Fruit fly (Drosophila melanogaster) whole organism, embryonic: ENCODE data around the gene ClpP.

Source experiments
- CG11560 ChIP-seq: fragments of 200-800 bp; sonication (Bioruptor generic); IDR thresholded peaks from 3 replicates; pipeline ENCODE4 v1.3.6; 2022; ENCODE audit warnings: missing biosample characterization, missing genetic modification characterization
- CG12155 ChIP-seq: fragments of 200-800 bp; sonication (Bioruptor generic); optimal IDR thresholded peaks from 3 replicates; lab custom pipeline; 2016; ENCODE audit warnings: missing biosample characterization, missing genetic modification characterization
- CG12236 ChIP-seq: fragments of 200-800 bp; sonication (Bioruptor generic); optimal IDR thresholded peaks from 2 replicates; lab custom pipeline; 2016; ENCODE audit warnings: missing biosample characterization, missing genetic modification characterization
- CG13624 ChIP-seq: fragments of 200-800 bp; sonication (Bioruptor generic); optimal IDR thresholded peaks from 2 replicates; lab custom pipeline; 2016; ENCODE audit warnings: missing biosample characterization, missing genetic modification characterization
- CG15011 ChIP-seq: fragments of 200-800 bp; sonication (Bioruptor generic); optimal IDR thresholded peaks from 3 replicates; lab custom pipeline; 2018; ENCODE audit warnings: missing biosample characterization, mild to moderate bottlenecking, missing genetic modification characterization
- CG1603 ChIP-seq: fragments of 200-800 bp; sonication (Bioruptor generic); optimal IDR thresholded peaks from 2 replicates; lab custom pipeline; 2019; ENCODE audit warnings: missing biosample characterization, mild to moderate bottlenecking, missing genetic modification characterization, moderate library complexity
- CG17802 ChIP-seq: fragments of 200-800 bp; sonication (Bioruptor generic); optimal IDR thresholded peaks from 2 replicates; lab custom pipeline; 2018; ENCODE audit warnings: missing biosample characterization, mild to moderate bottlenecking, missing genetic modification characterization, moderate library complexity
- CG17912 ChIP-seq: fragments of 200-800 bp; sonication (Bioruptor generic); optimal IDR thresholded peaks from 2 replicates; lab custom pipeline; 2018; ENCODE audit warnings: missing biosample characterization, mild to moderate bottlenecking, missing genetic modification characterization
- CG18476 ChIP-seq: fragments of 200-800 bp; sonication (Bioruptor generic); optimal IDR thresholded peaks from 2 replicates; lab custom pipeline; 2016; ENCODE audit warnings: missing biosample characterization, mild to moderate bottlenecking, missing genetic modification characterization
- CG18764 ChIP-seq: fragments of 200-800 bp; sonication (Bioruptor generic); optimal IDR thresholded peaks from 3 replicates; lab custom pipeline; 2016; ENCODE audit warnings: missing biosample characterization, missing genetic modification characterization
- CG2875 ChIP-seq: fragments of 200-800 bp; sonication (Bioruptor generic); optimal IDR thresholded peaks from 2 replicates; lab custom pipeline; 2017; ENCODE audit warnings: missing biosample characterization, mild to moderate bottlenecking, missing genetic modification characterization, missing genetic modification reagents
- CG3065 ChIP-seq: fragments of 200-800 bp; sonication (Bioruptor generic); optimal IDR thresholded peaks from 2 replicates; lab custom pipeline; 2016; ENCODE audit warnings: missing biosample characterization, missing genetic modification characterization
- CG32767 ChIP-seq: fragments of 200-800 bp; sonication (Bioruptor generic); IDR thresholded peaks from 2 replicates; pipeline ENCODE4 v1.3.6; 2022; ENCODE audit warnings: missing biosample characterization, missing genetic modification characterization
- CG33213 ChIP-seq: fragments of 200-800 bp; sonication (Bioruptor generic); optimal IDR thresholded peaks from 3 replicates; lab custom pipeline; 2016; ENCODE audit warnings: missing biosample characterization, missing genetic modification characterization
- CG4282 ChIP-seq: fragments of 200-800 bp; sonication (Bioruptor generic); optimal IDR thresholded peaks from 2 replicates; lab custom pipeline; 2016; ENCODE audit warnings: missing biosample characterization, missing genetic modification characterization
- CG4854 ChIP-seq: fragments of 200-800 bp; sonication (Bioruptor generic); optimal IDR thresholded peaks from 2 replicates; lab custom pipeline; 2016; ENCODE audit warnings: missing biosample characterization, missing genetic modification characterization, inconsistent platforms
- CG6272 ChIP-seq: fragments of 200-800 bp; sonication (Bioruptor generic); IDR thresholded peaks from 2 replicates; pipeline ENCODE4 v1.3.6; 2022; ENCODE audit warnings: missing biosample characterization, missing genetic modification characterization
- CG7372 ChIP-seq: fragments of 200-800 bp; sonication (Bioruptor generic); IDR thresholded peaks from 2 replicates; pipeline ENCODE4 v1.3.6; 2022; ENCODE audit warnings: missing biosample characterization, missing genetic modification characterization
- CG9797 ChIP-seq: fragments of 200-800 bp; sonication (Bioruptor generic); optimal IDR thresholded peaks from 3 replicates; lab custom pipeline; 2018; ENCODE audit warnings: missing biosample characterization, mild to moderate bottlenecking, missing genetic modification characterization
- CHES-1-like ChIP-seq: fragments of 200-800 bp; sonication (Bioruptor generic); optimal IDR thresholded peaks from 2 replicates; lab custom pipeline; 2016; ENCODE audit warnings: missing biosample characterization, missing genetic modification characterization
- Chrac-16 ChIP-seq: fragments of 200-800 bp; sonication (Bioruptor generic); optimal IDR thresholded peaks from 3 replicates; lab custom pipeline; 2016; ENCODE audit warnings: missing biosample characterization, missing genetic modification characterization
- CoRest ChIP-seq: fragments of 200-800 bp; sonication (Bioruptor generic); optimal IDR thresholded peaks from 3 replicates; lab custom pipeline; 2018; ENCODE audit warnings: missing biosample characterization, mild to moderate bottlenecking, missing genetic modification characterization, moderate library complexity
- D ChIP-seq, 2 experiments: fragments of 200-800 bp in 1 of 2; fragments of >200 bp in 1 of 2; sonication (Bioruptor generic) in 1 of 2; optimal IDR thresholded peaks; 2 replicates in 1 of 2; 3 replicates in 1 of 2; lab custom pipeline; 2017; ENCODE audit warnings: mild to moderate bottlenecking in 1 of 2, missing biosample characterization in 1 of 2, missing genetic modification characterization in 1 of 2, missing genetic modification reagents in 1 of 2
- Dbx ChIP-seq: fragments of 200-800 bp; sonication (Bioruptor generic); IDR thresholded peaks from 3 replicates; pipeline ENCODE4 v1.3.6; 2022; ENCODE audit warnings: missing biosample characterization, missing genetic modification characterization
- Dip3 ChIP-seq: fragments of 200-800 bp; sonication (Bioruptor generic); optimal IDR thresholded peaks from 3 replicates; lab custom pipeline; 2016; ENCODE audit warnings: missing biosample characterization, missing genetic modification characterization
- Dref ChIP-seq: fragments of 200-800 bp; sonication (Bioruptor generic); IDR thresholded peaks from 2 replicates; pipeline ENCODE4 v1.3.6; 2022; ENCODE audit warnings: missing biosample characterization, missing genetic modification characterization
- Drgx ChIP-seq: fragments of 200-800 bp; sonication (Bioruptor generic); IDR thresholded peaks from 2 replicates; pipeline ENCODE4 v1.3.6; 2022; ENCODE audit warnings: missing biosample characterization, missing genetic modification characterization
- Hmx ChIP-seq: fragments of 200-800 bp; sonication (Bioruptor generic); optimal IDR thresholded peaks from 2 replicates; lab custom pipeline; 2016; ENCODE audit warnings: missing biosample characterization, missing genetic modification characterization
- NK7.1 ChIP-seq: fragments of 200-800 bp; sonication (Bioruptor generic); optimal IDR thresholded peaks from 3 replicates; lab custom pipeline; 2016; ENCODE audit warnings: missing biosample characterization, missing genetic modification characterization
- Nf-YB ChIP-seq: fragments of 200-800 bp; sonication (Bioruptor generic); optimal IDR thresholded peaks from 3 replicates; lab custom pipeline; 2019; ENCODE audit warnings: missing biosample characterization, mild to moderate bottlenecking, missing genetic modification characterization, moderate library complexity
- Oli ChIP-seq: fragments of 200-800 bp; sonication (Bioruptor generic); optimal IDR thresholded peaks from 2 replicates; lab custom pipeline; 2018; ENCODE audit warnings: missing biosample characterization, mild to moderate bottlenecking, missing genetic modification characterization, moderate library complexity
- Side ChIP-seq: fragments of 200-800 bp; sonication (Bioruptor generic); optimal IDR thresholded peaks from 2 replicates; lab custom pipeline; 2016; ENCODE audit warnings: missing biosample characterization, missing genetic modification characterization
- ab ChIP-seq: fragments of 200-800 bp; sonication (Bioruptor generic); optimal IDR thresholded peaks from 2 replicates; lab custom pipeline; 2016; ENCODE audit warnings: missing biosample characterization, missing genetic modification characterization
- bcd ChIP-seq: fragments of 200-800 bp; sonication (Bioruptor generic); optimal IDR thresholded peaks from 2 replicates; lab custom pipeline; 2017; ENCODE audit warnings: missing biosample characterization, mild to moderate bottlenecking, missing genetic modification characterization
- dimm ChIP-seq: fragments of 200-800 bp; sonication (Bioruptor generic); IDR thresholded peaks from 2 replicates; pipeline ENCODE4 v1.3.6; 2022; ENCODE audit warnings: missing biosample characterization, missing genetic modification characterization
- ems ChIP-seq: fragments of 200-800 bp; sonication (Bioruptor generic); optimal IDR thresholded peaks from 3 replicates; lab custom pipeline; 2016; ENCODE audit warnings: missing biosample characterization, missing genetic modification characterization
- en ChIP-seq: fragments of 200-800 bp; sonication (Bioruptor generic); optimal IDR thresholded peaks from 2 replicates; lab custom pipeline; 2016; ENCODE audit warnings: missing biosample characterization, missing genetic modification characterization
- ftz-f1 ChIP-seq: fragments of 200-800 bp; sonication (Bioruptor generic); optimal IDR thresholded peaks from 2 replicates; lab custom pipeline; 2016; ENCODE audit warnings: missing biosample characterization, missing genetic modification characterization
- gce ChIP-seq: fragments of 200-800 bp; sonication (Bioruptor generic); IDR thresholded peaks from 3 replicates; pipeline ENCODE4 v1.3.6; 2022; ENCODE audit warnings: missing biosample characterization, missing genetic modification characterization
- gem ChIP-seq: fragments of 200-800 bp; sonication (Bioruptor generic); optimal IDR thresholded peaks from 2 replicates; lab custom pipeline; 2019; ENCODE audit warnings: missing biosample characterization, mild to moderate bottlenecking, missing genetic modification characterization, moderate library complexity
- gfzf ChIP-seq: fragments of 200-800 bp; sonication (Bioruptor generic); optimal IDR thresholded peaks from 2 replicates; lab custom pipeline; 2016; ENCODE audit warnings: missing biosample characterization, mild to moderate bottlenecking, missing genetic modification characterization, moderate library complexity
- kni ChIP-seq: fragments of 200-800 bp; sonication (Bioruptor generic); optimal IDR thresholded peaks from 3 replicates; lab custom pipeline; 2017; ENCODE audit warnings: mild to moderate bottlenecking, missing biosample characterization, missing genetic modification reagents, missing genetic modification characterization
- maf-S ChIP-seq: fragments of 200-800 bp; sonication (Bioruptor generic); optimal IDR thresholded peaks from 2 replicates; lab custom pipeline; 2016; ENCODE audit warnings: missing biosample characterization, missing genetic modification characterization
- psq ChIP-seq: fragments of 200-800 bp; sonication (Bioruptor generic); optimal IDR thresholded peaks from 2 replicates; lab custom pipeline; 2017; ENCODE audit warnings: missing biosample characterization, missing genetic modification characterization
- repo ChIP-seq: fragments of 200-800 bp; sonication (Bioruptor generic); optimal IDR thresholded peaks from 2 replicates; lab custom pipeline; 2016; ENCODE audit warnings: missing biosample characterization, missing genetic modification characterization
- row ChIP-seq: fragments of 200-800 bp; sonication (Bioruptor generic); IDR thresholded peaks from 3 replicates; pipeline ENCODE4 v1.3.6; 2022; ENCODE audit warnings: missing biosample characterization, missing genetic modification characterization
- sr ChIP-seq: fragments of 200-800 bp; sonication (Bioruptor generic); IDR thresholded peaks from 3 replicates; pipeline ENCODE4 v1.3.6; 2022; ENCODE audit warnings: missing biosample characterization, missing genetic modification characterization
- stwl ChIP-seq: fragments of 200-800 bp; sonication (Bioruptor generic); optimal IDR thresholded peaks from 3 replicates; lab custom pipeline; 2018; ENCODE audit warnings: missing biosample characterization, mild to moderate bottlenecking, missing genetic modification characterization, moderate library complexity
- sug ChIP-seq: fragments of 200-800 bp; optimal IDR thresholded peaks from 2 replicates; lab custom pipeline; 2019; ENCODE audit warnings: missing biosample characterization, mild to moderate bottlenecking, missing genetic modification characterization, moderate library complexity
- toy ChIP-seq: fragments of 200-800 bp; sonication (Bioruptor generic); IDR thresholded peaks from 2 replicates; pipeline ENCODE4 v1.3.6; 2022; ENCODE audit warnings: missing biosample characterization, missing genetic modification characterization
- zen2 ChIP-seq: fragments of 200-800 bp; sonication (Bioruptor generic); IDR thresholded peaks from 3 replicates; pipeline ENCODE4 v1.3.6; 2022; ENCODE audit warnings: missing biosample characterization, missing genetic modification characterization; ENCODE audit not compliant: partially characterized antibody

The ClpP gene

DNA sequence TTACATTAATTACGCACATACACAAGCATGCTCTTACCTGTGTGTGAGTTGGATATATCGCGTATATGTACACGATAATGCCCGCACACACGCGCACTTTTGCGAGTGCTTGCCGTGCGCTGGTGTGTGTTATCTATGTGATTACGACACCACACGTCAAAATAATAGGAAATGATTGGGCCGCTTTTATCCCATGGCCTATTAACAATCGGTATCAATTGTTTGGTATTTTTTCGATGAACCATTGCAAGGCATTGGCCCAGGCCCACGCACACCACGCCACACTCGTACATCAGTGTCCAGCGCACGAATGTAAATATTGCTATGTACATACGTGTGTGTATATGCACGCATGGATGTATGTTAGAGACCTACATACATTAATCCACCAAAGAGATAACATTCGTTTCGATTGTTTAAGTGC lies 21.7 kb upstream of the ClpP start (continued):
- peak; percentile 45 for TF ChIP-seq Dref
- TF ChIP-seq dimm, result no peak
- peak; percentile 61 for TF ChIP-seq CG33213
- no peak for TF ChIP-seq CG4282
- TF ChIP-seq CG1603 (tag; lab: Kevin White, UChicago), result peak; percentile 81
- peak; percentile 52 for TF ChIP-seq Nf-YB (GFP tag; lab: Kevin White, UChicago)
- TF ChIP-seq kni (GFP tag; lab: Kevin White, UChicago), result peak; percentile 98
- peak; percentile 73 for TF ChIP-seq CHES-1-like (GFP tag; lab: Kevin White, UChicago)
- TF ChIP-seq sr (GFP tag; lab: Robert Waterston, UW), result no peak
- TF ChIP-seq Hmx (GFP tag; lab: Kevin White, UChicago), result no peak
- no peak for TF ChIP-seq Dip3 (GFP tag; lab: Kevin White, UChicago)
- TF ChIP-seq CG18476 (GFP tag; lab: Kevin White, UChicago), result no peak
- TF ChIP-seq gce (GFP tag; lab: Robert Waterston, UW), result no peak
- no peak for TF ChIP-seq CG17802 (tag; lab: Kevin White, UChicago)
- TF ChIP-seq CG4854 (GFP tag; lab: Kevin White, UChicago), result peak; percentile 32
- TF ChIP-seq CG3065 (GFP tag; lab: Kevin White, UChicago), result no peak
- peak; percentile 10 for TF ChIP-seq CoRest (tag; lab: Kevin White, UChicago)
- TF ChIP-seq Side (GFP tag; lab: Kevin White, UChicago), result peak; percentile 67
- TF ChIP-seq bcd (GFP tag; lab: Kevin White, UChicago), result no peak
- peak; percentile 52 for TF ChIP-seq ems (GFP tag; lab: Kevin White, UChicago)
- TF ChIP-seq CG9797, result peak; percentile 35
- TF ChIP-seq zen2 (GFP tag; lab: Robert Waterston, UW), result no peak; the same call in 2 of the 3 replicates
- peak; percentile 51 for TF ChIP-seq ab
- TF ChIP-seq CG2875, result peak; percentile 53
- peak; percentile 23 for TF ChIP-seq repo (GFP tag; lab: Kevin White, UChicago)
- peak; percentile 7 for TF ChIP-seq CG12155
- TF ChIP-seq Chrac-16 (GFP tag; lab: Kevin White, UChicago), result peak; percentile 2
- peak; percentile 34 for TF ChIP-seq gfzf (GFP tag; lab: Kevin White, UChicago)
- TF ChIP-seq gem (tag; lab: Kevin White, UChicago), result peak; percentile 45
- TF ChIP-seq row, result peak; percentile 70; the same call in 2 of the 3 replicates
- no peak for TF ChIP-seq Oli (tag; lab: Kevin White, UChicago)
- TF ChIP-seq CG13624 (GFP tag; lab: Kevin White, UChicago), result peak; percentile 68
- TF ChIP-seq stwl (tag; lab: Kevin White, UChicago), result peak; percentile 65
- TF ChIP-seq CG18764 (GFP tag; lab: Kevin White, UChicago), result no peak
- peak; percentile 41 for TF ChIP-seq maf-S
- no peak for TF ChIP-seq toy
- TF ChIP-seq sug (tag; lab: Kevin White, UChicago), result peak; percentile 87
- peak; percentile 92 for TF ChIP-seq D (optimal IDR thresholded peaks at IDR 0.05; lab: Kevin White, UChicago)
- TF ChIP-seq D (GFP tag; optimal IDR thresholded peaks at IDR 0.05; lab: Kevin White, UChicago), result peak; percentile 31
- no peak for TF ChIP-seq CG11560 (tag; lab: Robert Waterston, UW)
- TF ChIP-seq CG32767, result peak; percentile 59; the same call in 1 of the 2 replicates
- TF ChIP-seq CG17912, result peak; percentile 85
- TF ChIP-seq CG12236 (GFP tag; lab: Kevin White, UChicago), result peak; percentile 43
- peak; percentile 45 for TF ChIP-seq CG15011 (GFP tag; lab: Kevin White, UChicago)
- 0 out of 2 replicates have a peak, but pooled peaks have one; percentile 10 for TF ChIP-seq CG7372 (GFP tag; lab: Robert Waterston, UW)
- peak; percentile 83 for TF ChIP-seq ftz-f1 (GFP tag; lab: Kevin White, UChicago)
- TF ChIP-seq en (GFP tag; lab: Kevin White, UChicago), result no peak
- no peak for TF ChIP-seq Drgx (GFP tag; lab: Robert Waterston, UW)
- TF ChIP-seq NK7.1, result peak; percentile 34
- no peak for TF ChIP-seq psq (GFP tag; lab: Kevin White, UChicago)
- no peak for TF ChIP-seq CG6272 (GFP tag; lab: Robert Waterston, UW)
- TF ChIP-seq Dbx (GFP tag; lab: Robert Waterston, UW), result peak; percentile 81; the same call in 2 of the 3 replicates
